Fruit fly (Drosophila melanogaster) whole organism, embryonic: ENCODE measurements around the gene CG6041.

Experiments used
- cad ChIP-seq: fragments of >200 bp; optimal IDR thresholded peaks from 2 replicates; lab custom pipeline; 2017; ENCODE audit warnings: missing biosample characterization, missing genetic modification characterization
- emc ChIP-seq: fragments of 200-800 bp; sonication (Bioruptor generic); optimal IDR thresholded peaks from 2 replicates; lab custom pipeline; 2016; ENCODE audit warnings: missing biosample characterization, missing genetic modification characterization
- fd64A ChIP-seq: fragments of 200-800 bp; sonication (Bioruptor generic); optimal IDR thresholded peaks from 3 replicates; lab custom pipeline; 2018; ENCODE audit warnings: missing biosample characterization, mild to moderate bottlenecking, missing genetic modification characterization
- ham ChIP-seq: fragments of 200-800 bp; sonication (Bioruptor generic); IDR thresholded peaks from 2 replicates; pipeline ENCODE4 v1.3.6; 2022; ENCODE audit warnings: missing biosample characterization, missing genetic modification characterization
- nerfin-1 ChIP-seq: fragments of 200-800 bp; sonication (Bioruptor generic); optimal IDR thresholded peaks from 3 replicates; lab custom pipeline; 2019; ENCODE audit warnings: missing biosample characterization, mild to moderate bottlenecking, missing genetic modification characterization, moderate library complexity
- nmo ChIP-seq: fragments of 200-800 bp; sonication (Bioruptor generic); optimal IDR thresholded peaks from 2 replicates; lab custom pipeline; 2018; ENCODE audit warnings: missing biosample characterization, mild to moderate bottlenecking, missing genetic modification characterization, moderate library complexity
- schlank ChIP-seq: fragments of 200-800 bp; sonication (Bioruptor generic); optimal IDR thresholded peaks from 2 replicates; lab custom pipeline; 2018; ENCODE audit warnings: missing biosample characterization, mild to moderate bottlenecking, missing genetic modification characterization

DNA sequence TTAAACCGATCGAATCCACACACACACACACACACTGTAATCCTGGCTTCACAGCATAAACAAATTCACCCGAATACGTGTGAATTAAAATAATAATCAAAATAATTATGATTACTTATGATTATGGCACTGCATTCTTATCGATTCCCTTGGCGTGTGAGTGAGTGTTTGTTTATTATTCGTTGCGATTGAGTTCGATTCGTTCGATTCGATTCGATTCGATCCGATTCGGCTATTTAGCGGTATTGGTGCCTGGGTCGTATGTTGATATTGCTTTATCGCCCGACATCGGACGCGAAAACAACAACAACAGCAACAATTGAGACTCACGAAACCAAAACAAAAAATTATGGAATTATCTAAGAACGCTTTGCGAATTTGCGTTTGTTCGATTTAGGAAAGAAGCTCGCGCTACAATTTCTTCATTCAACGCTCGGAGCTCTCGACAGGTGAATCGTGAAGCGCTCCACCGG lies 7.3 kb downstream of the CG6041 start, which contains the start of gene CG6067:
- no peak for TF ChIP-seq schlank (tag; lab: Kevin White, UChicago)
- TF ChIP-seq ham (GFP tag; lab: Robert Waterston, UW): no peak
- no peak for TF ChIP-seq emc (GFP tag; lab: Kevin White, UChicago)
- TF ChIP-seq nerfin-1 (tag; lab: Kevin White, UChicago): no peak
- no peak for TF ChIP-seq cad (GFP tag; lab: Kevin White, UChicago)
- no peak for TF ChIP-seq nmo (GFP tag; lab: Kevin White, UChicago)
- TF ChIP-seq fd64A (GFP tag; lab: Kevin White, UChicago): no peak
